Fruit fly (Drosophila melanogaster): ENCODE measurements around the gene CG34279.
A peak's percentile ranks its signal among the peaks of the same experiment; 100 is the strongest.

The CG34279 gene

DNA sequence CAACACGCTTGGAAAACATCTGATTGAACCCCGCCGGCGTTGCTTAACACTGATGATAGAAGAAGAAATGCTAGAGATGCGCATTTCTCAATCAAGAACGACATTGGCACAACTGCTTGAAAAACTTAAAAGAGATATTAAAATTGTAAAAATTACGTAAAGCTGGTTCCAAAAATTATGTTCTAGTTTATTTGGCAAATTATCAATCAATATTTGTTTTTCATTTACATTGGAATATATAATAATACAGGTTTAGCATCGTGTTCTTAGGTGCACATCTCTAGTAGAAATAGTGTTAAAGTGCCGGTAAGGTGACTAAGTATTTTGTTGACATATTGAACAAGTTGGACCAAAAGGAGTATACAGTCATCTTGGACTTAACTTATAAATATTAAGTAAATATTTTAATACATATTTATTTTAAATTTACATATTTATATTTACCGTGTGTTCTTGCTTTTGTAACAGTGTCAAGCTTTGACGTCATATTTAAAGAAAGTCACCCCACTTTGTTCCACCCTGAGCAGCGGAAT, 11.7 kb downstream of the CG34279 start, which contains the start of the genes Brf and sds22 (continued):
- TF ChIP-seq HLH3B (GFP tag; IDR thresholded peaks at IDR 0.05) = peak; percentile 94
- peak; percentile 96 for TF ChIP-seq dysf (GFP tag; IDR thresholded peaks at IDR 0.05)
- peak; percentile 88 for TF ChIP-seq CrebB (tag; optimal IDR thresholded peaks at IDR 0.05)
- TF ChIP-seq Mrtf (GFP tag; IDR thresholded peaks at IDR 0.05) = peak; percentile 90
- peak; percentile 95 for TF ChIP-seq Dad (GFP tag; optimal IDR thresholded peaks at IDR 0.05)
- peak; percentile 53 for TF ChIP-seq CG9797 (GFP tag; optimal IDR thresholded peaks at IDR 0.05)
- peak; percentile 52 for TF ChIP-seq CG4360 (GFP tag; IDR thresholded peaks at IDR 0.05)
- TF ChIP-seq CG12942 (GFP tag; optimal IDR thresholded peaks at IDR 0.05) = peak; percentile 95
- TF ChIP-seq CG15011 (GFP tag; optimal IDR thresholded peaks at IDR 0.05) = peak; percentile 83
- peak; percentile 85 for TF ChIP-seq seq (GFP tag; IDR thresholded peaks at IDR 0.05)
- peak; percentile 94 for TF ChIP-seq ttk (GFP tag; IDR thresholded peaks at IDR 0.05)
- TF ChIP-seq Hr51 (GFP tag; optimal IDR thresholded peaks at IDR 0.05) = peak; percentile 92 to 95
- peak; percentile 84 for TF ChIP-seq H2.0 (GFP tag; IDR thresholded peaks at IDR 0.05)
- peak; percentile 67 for TF ChIP-seq cas (GFP tag; IDR thresholded peaks at IDR 0.05)
- peak; percentile 76 for TF ChIP-seq Sry-β (GFP tag; optimal IDR thresholded peaks at IDR 0.05)
- peak; percentile 96 for TF ChIP-seq NfI (GFP tag; optimal IDR thresholded peaks at IDR 0.05)
- TF ChIP-seq ab (GFP tag; optimal IDR thresholded peaks at IDR 0.05) = peak; percentile 89
- peak; percentile 97 for TF ChIP-seq sisA (GFP tag; IDR thresholded peaks at IDR 0.05)
- TF ChIP-seq Sox102F (GFP tag; optimal IDR thresholded peaks at IDR 0.05) = peak; percentile 95
- peak; percentile 95 for TF ChIP-seq vvl (GFP tag; IDR thresholded peaks at IDR 0.05)
- peak; percentile 88 for TF ChIP-seq CG9437 (GFP tag; optimal IDR thresholded peaks at IDR 0.05)
- peak; percentile 73 for TF ChIP-seq E2f2 (GFP tag; IDR thresholded peaks at IDR 0.05)
- peak; percentile 43; the same call in 1 of the 3 replicates for TF ChIP-seq mld (GFP tag; IDR thresholded peaks at IDR 0.05; ENCODE audit: partially characterized antibody)
- peak; percentile 85 for TF ChIP-seq corto (GFP tag; optimal IDR thresholded peaks at IDR 0.05)
- TF ChIP-seq sna (GFP tag; IDR thresholded peaks at IDR 0.05; ENCODE audit: partially characterized antibody) = peak; percentile 72; the same call in 1 of the 2 replicates
- TF ChIP-seq ems (GFP tag; optimal IDR thresholded peaks at IDR 0.05) = peak; percentile 96
- peak; percentile 93 for TF ChIP-seq Spps (tag; optimal IDR thresholded peaks at IDR 0.05)
- TF ChIP-seq Meics (GFP tag; optimal IDR thresholded peaks at IDR 0.05) = peak; percentile 94
- peak; percentile 94 for TF ChIP-seq Aef1 (GFP tag; IDR thresholded peaks at IDR 0.05)
- TF ChIP-seq ewg (GFP tag; optimal IDR thresholded peaks at IDR 0.05) = peak; percentile 87
- peak; percentile 88 for TF ChIP-seq CG12236 (GFP tag; optimal IDR thresholded peaks at IDR 0.05)
- TF ChIP-seq CG34376 (GFP tag; optimal IDR thresholded peaks at IDR 0.05) = peak; percentile 93
- peak; percentile 95 for TF ChIP-seq CG9215 (GFP tag; IDR thresholded peaks at IDR 0.05)
- peak; percentile 79; the same call in 1 of the 2 replicates for TF ChIP-seq Awh (GFP tag; IDR thresholded peaks at IDR 0.05)
- TF ChIP-seq slbo (GFP tag; IDR thresholded peaks at IDR 0.05) = peak; percentile 96
- TF ChIP-seq pfk (GFP tag; optimal IDR thresholded peaks at IDR 0.05) = peak; percentile 59
- peak; percentile 90 for TF ChIP-seq CG11456 (GFP tag; IDR thresholded peaks at IDR 0.05)
- TF ChIP-seq CG15269 (tag; optimal IDR thresholded peaks at IDR 0.05) = peak; percentile 95
- peak; percentile 88 for TF ChIP-seq sd (tag; optimal IDR thresholded peaks at IDR 0.05)
- peak; percentile 86 for TF ChIP-seq jing (GFP tag; optimal IDR thresholded peaks at IDR 0.05)
- peak; percentile 93 for TF ChIP-seq CHES-1-like (GFP tag; optimal IDR thresholded peaks at IDR 0.05)
- TF ChIP-seq maf-S (GFP tag; optimal IDR thresholded peaks at IDR 0.05) = peak; percentile 96
- TF ChIP-seq CG1647 (GFP tag; optimal IDR thresholded peaks at IDR 0.05) = peak; percentile 95
- peak; percentile 96 for TF ChIP-seq CG4424 (GFP tag; optimal IDR thresholded peaks at IDR 0.05)
- no peak for TF ChIP-seq Lim3 (GFP tag; IDR thresholded peaks at IDR 0.05)
- TF ChIP-seq Chrac-16 (GFP tag; optimal IDR thresholded peaks at IDR 0.05) = peak; percentile 98
- peak; percentile 91 for TF ChIP-seq CG30431 (GFP tag; optimal IDR thresholded peaks at IDR 0.05)
- TF ChIP-seq zfh2 (GFP tag; optimal IDR thresholded peaks at IDR 0.05) = peak; percentile 98
- peak; percentile 95 for TF ChIP-seq CG16815 (GFP tag; optimal IDR thresholded peaks at IDR 0.05)
- TF ChIP-seq CG3995 (GFP tag; optimal IDR thresholded peaks at IDR 0.05) = peak; percentile 77
- TF ChIP-seq tin (GFP tag; optimal IDR thresholded peaks at IDR 0.05) = peak; percentile 98

All from whole organism, embryonic.